Worm (Caenorhabditis elegans): ENCODE results near the gene F26A1.1.

- no peak for TF ChIP-seq dao-5 (tag; optimal IDR thresholded peaks at IDR 0.05)
- TF ChIP-seq him-1 (tag; optimal IDR thresholded peaks at IDR 0.05): no peak
Measured at ce11 chrIII:4802707-4803106, 47.6 kb upstream of the F26A1.1 start, which contains the start of gene metl-5.
